Fruit fly (Drosophila melanogaster): ENCODE data around the gene ppk24.

DNA sequence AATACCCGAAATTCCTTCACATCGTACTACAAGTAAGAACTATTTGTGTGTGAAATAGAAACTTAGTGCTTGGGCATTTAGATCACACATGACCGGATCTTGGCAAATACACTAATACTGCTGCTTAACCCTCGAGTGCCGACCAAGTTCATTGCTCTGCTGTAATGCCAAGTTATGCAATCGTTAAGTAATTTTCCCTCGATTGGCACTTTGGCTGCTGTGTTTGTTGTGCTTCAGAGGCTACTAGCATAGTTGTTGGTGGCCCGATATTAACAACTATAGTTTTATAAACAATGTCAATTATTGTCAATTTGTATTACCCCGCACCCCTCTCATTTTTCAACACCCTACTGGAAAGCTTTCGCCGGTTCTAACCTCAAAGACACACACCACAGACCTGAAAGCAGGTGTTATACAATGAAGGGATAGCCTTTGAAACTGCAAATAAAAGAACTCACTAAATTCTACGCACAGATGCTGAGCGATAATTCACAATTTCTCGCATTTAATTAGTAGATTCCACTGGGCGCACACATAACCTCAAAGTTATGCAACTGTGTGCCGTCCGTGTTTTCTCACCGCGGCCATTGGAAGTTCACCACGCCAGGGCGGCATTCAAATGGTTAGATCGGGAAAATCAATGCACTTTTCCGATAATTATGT lies 47.2 kb upstream of the ppk24 start:
- TF ChIP-seq Myc (optimal IDR thresholded peaks at IDR 0.05), result no peak
- no peak for TF ChIP-seq h (optimal IDR thresholded peaks at IDR 0.05)
- TF ChIP-seq psq (optimal IDR thresholded peaks at IDR 0.05), result no peak
- no peak for TF ChIP-seq insv (optimal IDR thresholded peaks at IDR 0.05)
- no peak for TF ChIP-seq ttk (optimal IDR thresholded peaks at IDR 0.05)
- TF ChIP-seq Sin3A (optimal IDR thresholded peaks at IDR 0.05), result no peak
